Worm (Caenorhabditis elegans) whole organism, late embryonic: ENCODE measurements around the gene eif-2A.

Experiments used
- C38D4.7 ChIP-seq: fragments of 200-800 bp; sonication (Bioruptor generic); optimal IDR thresholded peaks from 2 replicates; lab custom pipeline; 2018; ENCODE audit warnings: mild to moderate bottlenecking, missing genetic modification characterization, moderate library complexity, missing compliant biosample characterization
- K02D7.2 ChIP-seq: sonication (generic microtip); optimal IDR thresholded peaks from 2 replicates; lab custom pipeline; 2017; ENCODE audit warnings: mild to moderate bottlenecking, missing genetic modification characterization, missing compliant biosample characterization
- K09A11.1 ChIP-seq: sonication (generic microtip); optimal IDR thresholded peaks from 2 replicates; lab custom pipeline; 2017; ENCODE audit warnings: antibody characterized with exemption, mild to moderate bottlenecking, missing genetic modification characterization, missing compliant biosample characterization; ENCODE audit not compliant: insufficient read depth
- T23F11.4 ChIP-seq: fragments of 200-800 bp; sonication (Bioruptor generic); optimal IDR thresholded peaks from 2 replicates; lab custom pipeline; 2018; ENCODE audit warnings: mild to moderate bottlenecking, missing genetic modification characterization, missing compliant biosample characterization
- Y22D7AL.16 ChIP-seq: sonication (generic microtip); optimal IDR thresholded peaks from 2 replicates; lab custom pipeline; 2016; ENCODE audit warnings: missing genetic modification characterization, missing compliant biosample characterization
- ama-1 ChIP-seq: fragments of 150-350 bp; optimal IDR thresholded peaks from 2 replicates; lab custom pipeline; 2014
- ceh-18 ChIP-seq: sonication (generic microtip); optimal IDR thresholded peaks from 2 replicates; lab custom pipeline; 2016; ENCODE audit warnings: missing genetic modification characterization, missing compliant biosample characterization
- ceh-19 ChIP-seq: fragments of 200-800 bp; sonication (Bioruptor generic); optimal IDR thresholded peaks from 2 replicates; lab custom pipeline; 2018; ENCODE audit warnings: mild to moderate bottlenecking, missing genetic modification characterization, missing compliant biosample characterization
- ceh-2 ChIP-seq: sonication (generic microtip); optimal IDR thresholded peaks from 2 replicates; lab custom pipeline; 2016; ENCODE audit warnings: missing genotype, missing genetic modification characterization, missing compliant biosample characterization
- ceh-22 ChIP-seq: sonication (generic microtip); optimal IDR thresholded peaks from 2 replicates; lab custom pipeline; 2017; ENCODE audit warnings: missing biosample characterization, missing genetic modification characterization
- ceh-34 ChIP-seq: sonication (generic microtip); optimal IDR thresholded peaks from 2 replicates; lab custom pipeline; 2016; ENCODE audit warnings: mild to moderate bottlenecking, missing genetic modification characterization, missing compliant biosample characterization
- ceh-45 ChIP-seq: fragments of 200-800 bp; sonication (Bioruptor generic); IDR thresholded peaks from 2 replicates; pipeline ENCODE4 v1.3.6; 2022; ENCODE audit warnings: missing genetic modification reagents, missing genetic modification characterization, missing compliant biosample characterization
- ceh-48 ChIP-seq: sonication (generic microtip); optimal IDR thresholded peaks from 2 replicates; lab custom pipeline; 2016; ENCODE audit warnings: missing genetic modification characterization, inconsistent platforms, missing compliant biosample characterization
- ceh-6 ChIP-seq: fragments of 200-800 bp; sonication (Bioruptor generic); optimal IDR thresholded peaks from 2 replicates; lab custom pipeline; 2018; ENCODE audit warnings: mild to moderate bottlenecking, missing genetic modification characterization, missing compliant biosample characterization
- ceh-9 ChIP-seq: sonication (generic microtip); optimal IDR thresholded peaks from 2 replicates; lab custom pipeline; 2016; ENCODE audit warnings: mild to moderate bottlenecking, missing genetic modification characterization, inconsistent platforms, missing compliant biosample characterization
- che-1 ChIP-seq: sonication (generic microtip); optimal IDR thresholded peaks from 2 replicates; lab custom pipeline; 2016; ENCODE audit warnings: mild to moderate bottlenecking, missing genetic modification characterization, missing compliant biosample characterization
- elt-2 ChIP-seq: sonication (generic microtip); optimal IDR thresholded peaks from 2 replicates; lab custom pipeline; 2016; ENCODE audit warnings: missing genetic modification reagents, missing genetic modification characterization, missing compliant biosample characterization
- ets-4 ChIP-seq: sonication (generic microtip); optimal IDR thresholded peaks from 2 replicates; lab custom pipeline; 2016; ENCODE audit warnings: missing genetic modification characterization, missing compliant biosample characterization
- eyg-1 ChIP-seq: sonication (generic microtip); optimal IDR thresholded peaks from 2 replicates; lab custom pipeline; 2016; ENCODE audit warnings: missing genotype, missing genetic modification characterization, missing compliant biosample characterization
- fkh-10 ChIP-seq: fragments of 150-350 bp; optimal IDR thresholded peaks from 2 replicates; lab custom pipeline; 2014; ENCODE audit warnings: missing biosample characterization, missing genetic modification reagents, missing genetic modification characterization
- gmeb-2 ChIP-seq: sonication (generic microtip); optimal IDR thresholded peaks from 2 replicates; lab custom pipeline; 2016; ENCODE audit warnings: missing genetic modification characterization, inconsistent platforms, missing compliant biosample characterization
- hlh-13 ChIP-seq: fragments of 200-800 bp; sonication (Bioruptor generic); optimal IDR thresholded peaks from 2 replicates; lab custom pipeline; 2018; ENCODE audit warnings: mild to moderate bottlenecking, missing genetic modification characterization, missing compliant biosample characterization
- hlh-30 ChIP-seq: sonication (generic microtip); optimal IDR thresholded peaks from 2 replicates; lab custom pipeline; 2017; ENCODE audit warnings: antibody characterized with exemption, missing genetic modification characterization, missing compliant biosample characterization; ENCODE audit not compliant: insufficient read depth
- hlh-8 ChIP-seq: sonication (generic microtip); optimal IDR thresholded peaks from 2 replicates; lab custom pipeline; 2016; ENCODE audit warnings: missing genotype, missing genetic modification characterization, missing compliant biosample characterization
- lin-11 ChIP-seq: fragments of 200-800 bp; sonication (Bioruptor generic); optimal IDR thresholded peaks from 2 replicates; lab custom pipeline; 2018; ENCODE audit warnings: mild to moderate bottlenecking, missing genetic modification characterization, missing compliant biosample characterization
- madf-2 ChIP-seq: sonication (generic microtip); optimal IDR thresholded peaks from 2 replicates; lab custom pipeline; 2017; ENCODE audit warnings: missing genetic modification characterization, missing compliant biosample characterization
- mec-3 ChIP-seq: sonication (generic microtip); optimal IDR thresholded peaks from 2 replicates; lab custom pipeline; 2016; ENCODE audit warnings: borderline replicate concordance, missing genetic modification characterization, missing compliant biosample characterization
- nfya-1 ChIP-seq: sonication (generic microtip); optimal IDR thresholded peaks from 2 replicates; lab custom pipeline; 2017; ENCODE audit warnings: missing genetic modification characterization, mild to moderate bottlenecking, missing compliant biosample characterization, antibody characterized with exemption, moderate library complexity
- nhr-232 ChIP-seq: sonication (generic microtip); optimal IDR thresholded peaks from 2 replicates; lab custom pipeline; 2016; ENCODE audit warnings: missing genetic modification characterization, missing compliant biosample characterization
- npax-4 ChIP-seq: sonication (generic microtip); optimal IDR thresholded peaks from 2 replicates; lab custom pipeline; 2016; ENCODE audit warnings: missing genetic modification characterization, missing compliant biosample characterization
- odd-2 ChIP-seq: sonication (generic microtip); optimal IDR thresholded peaks from 2 replicates; lab custom pipeline; 2017; ENCODE audit warnings: antibody characterized with exemption, mild to moderate bottlenecking, missing genetic modification characterization, missing compliant biosample characterization
- pax-1 ChIP-seq: fragments of 150-350 bp; optimal IDR thresholded peaks from 2 replicates; lab custom pipeline; 2014; ENCODE audit warnings: missing biosample characterization, missing genetic modification characterization
- pqm-1 ChIP-seq: sonication (generic microtip); optimal IDR thresholded peaks from 2 replicates; lab custom pipeline; 2016; ENCODE audit warnings: missing genetic modification characterization, missing compliant biosample characterization
- pros-1 ChIP-seq: fragments of 150-350 bp; optimal IDR thresholded peaks from 2 replicates; lab custom pipeline; 2014; ENCODE audit warnings: missing biosample characterization, missing genetic modification reagents, missing genetic modification characterization
- rnt-1 ChIP-seq: sonication (generic microtip); optimal IDR thresholded peaks from 2 replicates; lab custom pipeline; 2016; ENCODE audit warnings: missing genetic modification characterization, missing compliant biosample characterization
- sdc-2 ChIP-seq: sonication (generic microtip); optimal IDR thresholded peaks from 2 replicates; lab custom pipeline; 2016; ENCODE audit warnings: missing genotype, missing genetic modification characterization, missing compliant biosample characterization
- sox-2 ChIP-seq: fragments of 200-800 bp; sonication (Bioruptor generic); IDR thresholded peaks from 2 replicates; pipeline ENCODE4 v1.3.6; 2022; ENCODE audit warnings: missing genetic modification reagents, missing genetic modification characterization, missing compliant biosample characterization
- syd-9 ChIP-seq: sonication (generic microtip); optimal IDR thresholded peaks from 2 replicates; lab custom pipeline; 2016; ENCODE audit warnings: mild to moderate bottlenecking, missing genetic modification characterization, moderate library complexity, missing compliant biosample characterization
- tbx-7 ChIP-seq: sonication (generic microtip); optimal IDR thresholded peaks from 2 replicates; lab custom pipeline; 2016; ENCODE audit warnings: missing genotype, missing genetic modification characterization, missing compliant biosample characterization
- unc-3 ChIP-seq, 2 experiments: fragments of 200-800 bp in 1 of 2; sonication (Bioruptor generic) in 1 of 2; sonication (generic microtip) in 1 of 2; conservative IDR thresholded peaks in 1 of 2; optimal IDR thresholded peaks in 1 of 2; 2 replicates each; pipeline versions ENCODE4 v1.3.6 to Lab custom; 2016 to 2022; ENCODE audit warnings: missing compliant biosample characterization in 2 of 2, missing genetic modification characterization in 2 of 2, missing genetic modification reagents in 1 of 2
- ztf-16 ChIP-seq: sonication (generic microtip); optimal IDR thresholded peaks from 2 replicates; lab custom pipeline; 2017; ENCODE audit warnings: missing genetic modification characterization, missing compliant biosample characterization

Gene eif-2A

DNA sequence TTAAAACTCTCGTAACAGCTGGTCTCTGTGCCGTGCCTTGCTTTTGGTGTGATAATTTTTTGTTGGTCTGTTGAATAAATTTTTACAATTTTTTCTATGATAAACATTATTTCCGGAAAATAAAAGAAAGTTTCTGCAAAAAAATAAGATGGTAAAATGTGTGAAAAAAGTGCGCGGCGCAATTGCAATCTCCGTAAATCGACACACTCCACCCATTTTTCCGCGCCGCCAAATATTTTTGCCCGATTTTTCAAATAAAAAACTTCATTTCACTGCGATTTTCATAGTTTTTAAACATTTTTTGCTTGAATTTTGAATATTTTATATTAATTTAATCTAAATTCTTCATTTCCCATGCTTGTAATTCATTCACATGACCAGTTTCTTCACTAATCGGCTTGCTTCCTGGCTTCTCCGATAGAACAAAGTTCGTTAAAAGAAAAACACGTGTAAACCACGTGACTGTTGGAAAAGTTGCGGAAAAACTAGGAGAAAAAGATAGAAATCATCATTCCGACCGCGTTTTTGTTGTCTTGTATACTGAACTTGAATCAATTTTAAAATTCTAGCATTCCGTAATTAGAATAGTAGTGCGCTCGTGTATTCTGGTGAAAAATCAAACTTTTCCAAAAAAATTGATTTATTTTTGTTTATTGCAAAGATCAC is 28.4 kb upstream of the eif-2A start (continued):
- TF ChIP-seq eyg-1 (tag; lab: Kevin White, UChicago) (peak; percentile 12), ama-1 (lab: Kevin White, UChicago) (no peak), C38D4.7 (peak; percentile 50), ceh-48 (tag; lab: Kevin White, UChicago) (peak; percentile 31), gmeb-2 (tag; lab: Kevin White, UChicago) (peak; percentile 67), ets-4 (tag; lab: Kevin White, UChicago) (no peak), pax-1 (tag; lab: Kevin White, UChicago) (no peak), pros-1 (peak; percentile 10), ceh-45 (GFP tag; lab: Robert Waterston, UW) (peak; percentile 53; the same call in 1 of the 2 replicates), tbx-7 (tag; lab: Kevin White, UChicago) (no peak), syd-9 (tag; lab: Kevin White, UChicago) (no peak), nhr-232 (tag; lab: Kevin White, UChicago) (peak; percentile 54), sdc-2 (tag; lab: Kevin White, UChicago) (no peak), K02D7.2 (peak; percentile 1), ztf-16 (tag; lab: Kevin White, UChicago) (peak; percentile 45), T23F11.4 (GFP tag; lab: Kevin White, UChicago) (no peak), pqm-1 (tag; lab: Kevin White, UChicago) (no peak), odd-2 (tag; lab: Kevin White, UChicago) (no peak), che-1 (tag; lab: Kevin White, UChicago) (peak; percentile 60), sox-2 (peak; percentile 19; the same call in 1 of the 2 replicates), lin-11 (tag; lab: Kevin White, UChicago) (no peak), hlh-8 (peak; percentile 13), ceh-34 (tag; lab: Kevin White, UChicago) (peak; percentile 59), elt-2 (peak; percentile 86), Y22D7AL.16 (tag; lab: Kevin White, UChicago) (peak; percentile 50), ceh-19 (peak; percentile 55), ceh-2 (tag; lab: Kevin White, UChicago) (peak; percentile 42), unc-3 (GFP tag; conservative IDR thresholded peaks at IDR 0.05; lab: Robert Waterston, UW) (peak; percentile 49; the same call in 1 of the 2 replicates), unc-3 (tag; optimal IDR thresholded peaks at IDR 0.05; lab: Kevin White, UChicago) (peak; percentile 36), ceh-18 (tag; lab: Kevin White, UChicago) (peak; percentile 16), fkh-10 (GFP tag; lab: Kevin White, UChicago) (no peak), ceh-9 (no peak), ceh-22 (tag; lab: Kevin White, UChicago) (no peak), madf-2 (tag; lab: Kevin White, UChicago) (peak; percentile 34), ceh-6 (GFP tag; lab: Kevin White, UChicago) (no peak), npax-4 (no peak), K09A11.1 (tag; lab: Kevin White, UChicago) (peak; percentile 58), hlh-13 (GFP tag; lab: Kevin White, UChicago) (no peak), mec-3 (tag; lab: Kevin White, UChicago) (no peak), nfya-1 (tag; lab: Kevin White, UChicago) (peak; percentile 69)

DNA sequence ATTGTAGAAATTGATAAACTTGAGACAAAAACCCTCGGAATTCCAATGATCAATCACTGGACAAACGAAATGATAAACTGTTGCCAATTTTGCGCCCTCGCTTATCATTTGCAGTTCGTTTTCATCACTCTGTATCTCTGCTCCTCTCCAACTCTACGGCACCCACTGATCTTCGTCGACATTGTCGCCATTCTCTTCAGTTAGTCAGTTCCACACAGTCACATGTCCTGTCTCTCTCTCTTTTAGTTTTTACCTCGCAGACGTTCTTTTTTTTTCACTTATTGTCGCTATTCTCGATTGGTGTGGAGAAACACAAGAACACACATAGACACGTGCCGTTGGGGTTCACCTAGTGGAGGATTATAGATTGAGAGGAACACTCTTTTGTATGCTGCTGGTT is 27.6 kb upstream of the eif-2A start:
- TF ChIP-seq hlh-30 (tag; lab: Kevin White, UChicago) (peak; percentile 52), npax-4 (no peak), elt-2 (peak; percentile 37), ama-1 (lab: Kevin White, UChicago) (no peak), rnt-1 (tag; lab: Kevin White, UChicago) (no peak)
